Fruit fly (Drosophila melanogaster): ENCODE measurements around the gene CG14325.
A peak's percentile ranks its signal among the peaks of the same experiment; 100 is the strongest.

The CG14325 gene

DNA sequence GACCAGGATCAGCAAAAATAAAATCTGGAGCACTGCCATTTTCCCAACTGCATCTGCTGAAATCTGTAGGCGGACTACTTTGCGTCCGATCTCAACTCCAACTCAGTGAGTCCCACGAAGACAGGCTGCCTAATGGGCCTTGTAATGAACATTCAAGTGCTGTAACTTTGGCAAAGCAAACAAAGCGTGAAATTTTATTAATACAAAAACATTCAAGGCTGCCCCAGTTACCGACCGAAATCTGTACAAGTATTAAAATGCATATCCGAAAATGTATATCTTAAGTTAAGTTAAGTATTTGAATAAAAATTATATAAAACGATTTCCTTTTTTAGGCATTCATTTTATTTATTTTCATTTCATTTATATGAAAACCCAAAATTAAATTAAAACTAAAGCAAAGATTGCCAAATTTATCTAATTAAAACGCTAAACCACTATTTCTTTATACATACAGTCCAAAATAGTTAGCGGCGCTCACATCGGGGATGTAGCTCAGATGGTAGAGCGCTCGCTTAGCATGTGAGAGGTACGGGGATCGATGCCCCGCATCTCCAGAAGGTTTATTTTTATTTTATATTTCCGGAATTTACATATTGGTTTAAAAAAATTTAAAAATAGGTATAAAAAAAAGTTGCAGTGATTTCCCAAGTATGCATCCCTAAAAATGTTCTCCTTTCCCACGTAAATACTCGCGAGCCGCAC is 4.7 kb upstream of the CG14325 start, which contains the start of gene CG14323:
Gene CG14323 (minus strand): TSS at position 51 of the 705 bp plus-strand sequence.
- TF ChIP-seq CG15710 (tag; optimal IDR thresholded peaks at IDR 0.05) (no peak), rn (GFP tag; IDR thresholded peaks at IDR 0.05) (no peak), Snoo (tag; optimal IDR thresholded peaks at IDR 0.05) (no peak), CG32121 (GFP tag; IDR thresholded peaks at IDR 0.05) (no peak), CG14655 (GFP tag; optimal IDR thresholded peaks at IDR 0.05) (no peak), CG9948 (tag; optimal IDR thresholded peaks at IDR 0.05) (no peak), fd96Ca (GFP tag; IDR thresholded peaks at IDR 0.05) (no peak), D1 (tag; optimal IDR thresholded peaks at IDR 0.05) (no peak), gl (tag; optimal IDR thresholded peaks at IDR 0.05) (no peak), CG10348 (GFP tag; IDR thresholded peaks at IDR 0.05) (no peak)

DNA sequence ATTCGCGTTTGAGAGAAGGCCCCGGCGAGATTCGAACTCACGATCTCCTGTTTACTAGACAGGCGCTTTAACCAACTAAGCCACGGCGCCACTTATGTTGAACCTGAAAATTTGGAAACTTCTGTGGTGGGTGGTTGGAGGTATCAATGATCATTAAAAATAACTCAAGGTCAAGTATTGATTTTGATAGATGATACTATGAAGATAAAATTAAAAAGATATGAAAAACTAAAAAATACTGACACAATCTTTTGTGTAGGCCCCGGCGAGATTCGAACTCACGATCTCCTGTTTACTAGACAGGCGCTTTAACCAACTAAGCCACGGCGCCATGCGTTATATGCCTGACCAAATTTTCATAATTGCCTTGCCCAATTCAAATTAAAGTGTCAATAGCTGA is 2.4 kb upstream of the CG14325 start:
- TF ChIP-seq gl (tag; optimal IDR thresholded peaks at IDR 0.05) (no peak), fd96Ca (GFP tag; IDR thresholded peaks at IDR 0.05) (no peak), Pif1B (GFP tag; optimal IDR thresholded peaks at IDR 0.05) (no peak), CG8159 (tag; optimal IDR thresholded peaks at IDR 0.05) (no peak), Ets98B (GFP tag; IDR thresholded peaks at IDR 0.05) (no peak), EcR (GFP tag; optimal IDR thresholded peaks at IDR 0.05) (no peak), CG15710 (tag; optimal IDR thresholded peaks at IDR 0.05) (no peak), Snoo (tag; optimal IDR thresholded peaks at IDR 0.05) (no peak), CG8301 (tag; optimal IDR thresholded peaks at IDR 0.05) (no peak), CG34367 (tag; optimal IDR thresholded peaks at IDR 0.05) (no peak), CG9948 (tag; optimal IDR thresholded peaks at IDR 0.05) (no peak), CG17806 (tag; optimal IDR thresholded peaks at IDR 0.05) (no peak), CG13204 (GFP tag; optimal IDR thresholded peaks at IDR 0.05) (no peak), CG14655 (GFP tag; optimal IDR thresholded peaks at IDR 0.05) (no peak), D1 (tag; optimal IDR thresholded peaks at IDR 0.05) (no peak), CG4496 (GFP tag; IDR thresholded peaks at IDR 0.05) (no peak), CG12605 (GFP tag; IDR thresholded peaks at IDR 0.05) (no peak)

dm6 chr3R:17624968-17625367 is 2.0 kb upstream of the CG14325 start, which contains the start of gene AttD:
AttD (plus strand) TSS chr3R:17625268.
- TF ChIP-seq Snoo (tag; optimal IDR thresholded peaks at IDR 0.05) (no peak), fd96Ca (GFP tag; IDR thresholded peaks at IDR 0.05) (no peak), EcR (GFP tag; optimal IDR thresholded peaks at IDR 0.05) (no peak), Pif1B (GFP tag; optimal IDR thresholded peaks at IDR 0.05) (no peak), D1 (tag; optimal IDR thresholded peaks at IDR 0.05) (no peak), Pif1A (GFP tag; optimal IDR thresholded peaks at IDR 0.05) (no peak)

- TF ChIP-seq Snoo (tag; optimal IDR thresholded peaks at IDR 0.05), result no peak
- TF ChIP-seq CG34367 (tag; optimal IDR thresholded peaks at IDR 0.05), result no peak
- TF ChIP-seq CG32121 (GFP tag; IDR thresholded peaks at IDR 0.05), result no peak
- TF ChIP-seq CG14655 (GFP tag; optimal IDR thresholded peaks at IDR 0.05), result no peak
- no peak for TF ChIP-seq gl (tag; optimal IDR thresholded peaks at IDR 0.05)
- no peak for TF ChIP-seq CG17806 (tag; optimal IDR thresholded peaks at IDR 0.05)
Measured at dm6 chr3R:17630417-17630816, 3.5 kb downstream of the CG14325 start, which contains the start of gene CG43175. CG43175 (plus strand) TSS chr3R:17630717.

dm6 chr3R:17631176-17631865 is 4.4 kb downstream of the CG14325 start:
- no peak for TF ChIP-seq Snoo (tag; optimal IDR thresholded peaks at IDR 0.05)
- TF ChIP-seq CG15710 (tag; optimal IDR thresholded peaks at IDR 0.05), result no peak
- no peak for TF ChIP-seq CG17806 (tag; optimal IDR thresholded peaks at IDR 0.05)
- TF ChIP-seq CG4496 (GFP tag; IDR thresholded peaks at IDR 0.05), result no peak
- TF ChIP-seq Pif1A (GFP tag; optimal IDR thresholded peaks at IDR 0.05), result no peak

DNA sequence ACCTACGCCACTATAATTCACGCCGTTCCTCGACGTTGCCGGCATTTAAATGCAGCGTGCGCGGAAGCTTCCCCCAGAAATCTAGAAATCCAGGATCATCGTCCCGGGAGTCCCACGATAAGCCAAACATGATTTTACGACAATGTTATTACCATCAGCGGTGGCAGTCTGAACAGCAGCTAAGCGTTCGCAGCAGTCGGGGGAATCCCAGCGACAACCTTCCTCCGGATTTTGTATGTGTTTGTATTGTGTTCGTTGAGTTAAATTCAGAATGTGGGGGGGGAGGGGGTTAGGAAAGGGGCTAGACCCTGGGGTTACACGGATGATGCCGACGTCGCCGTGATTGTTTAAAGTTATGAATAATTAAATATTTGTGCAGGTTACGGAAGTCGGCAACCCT is 17.1 kb downstream of the CG14325 start:
- TF ChIP-seq CG32121 (GFP tag; IDR thresholded peaks at IDR 0.05) (no peak), CG4496 (GFP tag; IDR thresholded peaks at IDR 0.05) (no peak), CG8301 (tag; optimal IDR thresholded peaks at IDR 0.05) (no peak), Pif1A (GFP tag; optimal IDR thresholded peaks at IDR 0.05) (no peak), CG15710 (tag; optimal IDR thresholded peaks at IDR 0.05) (no peak), fd96Ca (GFP tag; IDR thresholded peaks at IDR 0.05) (no peak)

dm6 chr3R:17645239-17645638 is 18.3 kb downstream of the CG14325 start:
- TF ChIP-seq CG14655 (GFP tag; optimal IDR thresholded peaks at IDR 0.05) (no peak), CG4496 (GFP tag; IDR thresholded peaks at IDR 0.05) (peak; percentile 22; the same call in 1 of the 3 replicates)
